Fruit fly (Drosophila melanogaster) whole organism, embryonic: ENCODE data around the gene Bicra.

Experiments used
- Antp ChIP-seq: fragments of 200-800 bp; sonication (Bioruptor generic); optimal IDR thresholded peaks from 3 replicates; lab custom pipeline; 2016; ENCODE audit warnings: missing biosample characterization, missing genetic modification characterization
- CG11093 ChIP-seq: fragments of 200-800 bp; sonication (Bioruptor generic); IDR thresholded peaks from 3 replicates; pipeline ENCODE4 v1.3.6; 2022; ENCODE audit warnings: missing biosample characterization, missing genetic modification characterization
- CG11723 ChIP-seq: fragments of 200-800 bp; sonication (Bioruptor generic); optimal IDR thresholded peaks from 2 replicates; lab custom pipeline; 2017; ENCODE audit warnings: missing biosample characterization, mild to moderate bottlenecking, missing genetic modification characterization
- CG13123 ChIP-seq: fragments of 200-800 bp; sonication (Bioruptor generic); optimal IDR thresholded peaks from 2 replicates; lab custom pipeline; 2016; ENCODE audit warnings: missing biosample characterization, missing genetic modification characterization
- CG13624 ChIP-seq: fragments of 200-800 bp; sonication (Bioruptor generic); optimal IDR thresholded peaks from 2 replicates; lab custom pipeline; 2016; ENCODE audit warnings: missing biosample characterization, missing genetic modification characterization
- CG1529 ChIP-seq: fragments of 200-800 bp; sonication (Bioruptor generic); optimal IDR thresholded peaks from 3 replicates; lab custom pipeline; 2018; ENCODE audit warnings: missing biosample characterization, missing genetic modification characterization
- CG16863 ChIP-seq: fragments of 200-800 bp; sonication (Bioruptor generic); optimal IDR thresholded peaks from 3 replicates; lab custom pipeline; 2016; ENCODE audit warnings: missing biosample characterization, missing genetic modification characterization
- CG17186 ChIP-seq: fragments of 200-800 bp; sonication (Bioruptor generic); optimal IDR thresholded peaks from 3 replicates; lab custom pipeline; 2017; ENCODE audit warnings: missing biosample characterization, missing genetic modification reagents, missing genetic modification characterization
- CG17328 ChIP-seq: fragments of 200-800 bp; sonication (Bioruptor generic); IDR thresholded peaks from 2 replicates; pipeline ENCODE4 v1.3.6; 2022; ENCODE audit warnings: missing biosample characterization, missing genetic modification characterization
- CG17359 ChIP-seq: fragments of 200-800 bp; sonication (Bioruptor generic); optimal IDR thresholded peaks from 3 replicates; lab custom pipeline; 2018; ENCODE audit warnings: missing biosample characterization, mild to moderate bottlenecking, missing genetic modification characterization, moderate library complexity
- CG2875 ChIP-seq: fragments of 200-800 bp; sonication (Bioruptor generic); optimal IDR thresholded peaks from 2 replicates; lab custom pipeline; 2017; ENCODE audit warnings: missing biosample characterization, mild to moderate bottlenecking, missing genetic modification characterization, missing genetic modification reagents
- CG31365 ChIP-seq: fragments of 200-800 bp; sonication (Bioruptor generic); optimal IDR thresholded peaks from 2 replicates; lab custom pipeline; 2018; ENCODE audit warnings: missing biosample characterization, mild to moderate bottlenecking, missing genetic modification characterization
- CG34224 ChIP-seq: fragments of 200-800 bp; sonication (Bioruptor generic); IDR thresholded peaks from 3 replicates; pipeline ENCODE4 v1.3.6; 2022; ENCODE audit warnings: missing biosample characterization, missing genetic modification characterization; ENCODE audit not compliant: partially characterized antibody
- CG3838 ChIP-seq: fragments of 200-800 bp; sonication (Bioruptor generic); optimal IDR thresholded peaks from 3 replicates; lab custom pipeline; 2016; ENCODE audit warnings: missing biosample characterization, missing genetic modification characterization
- CG4360 ChIP-seq: fragments of 200-800 bp; sonication (Bioruptor generic); IDR thresholded peaks from 2 replicates; pipeline ENCODE4 v1.3.6; 2022; ENCODE audit warnings: missing biosample characterization, missing genetic modification characterization
- CG6765 ChIP-seq: fragments of 200-800 bp; sonication (Bioruptor generic); optimal IDR thresholded peaks from 3 replicates; lab custom pipeline; 2017; ENCODE audit warnings: missing biosample characterization, mild to moderate bottlenecking, missing genetic modification characterization
- CG7556 ChIP-seq: fragments of 200-800 bp; sonication (Bioruptor generic); optimal IDR thresholded peaks from 2 replicates; lab custom pipeline; 2017; ENCODE audit warnings: missing biosample characterization, mild to moderate bottlenecking, missing genetic modification characterization
- CG7839 ChIP-seq: fragments of 200-800 bp; sonication (Bioruptor generic); optimal IDR thresholded peaks from 3 replicates; lab custom pipeline; 2018; ENCODE audit warnings: missing biosample characterization, mild to moderate bottlenecking, missing genetic modification characterization, moderate library complexity
- CG8924 ChIP-seq: fragments of 200-800 bp; optimal IDR thresholded peaks from 3 replicates; lab custom pipeline; 2019; ENCODE audit warnings: missing biosample characterization, mild to moderate bottlenecking, missing genetic modification characterization, moderate library complexity
- CG9932 ChIP-seq: fragments of 200-800 bp; sonication (Bioruptor generic); IDR thresholded peaks from 2 replicates; pipeline ENCODE4 v1.3.6; 2022; ENCODE audit warnings: missing biosample characterization, missing genetic modification characterization
- Chrac-16 ChIP-seq: fragments of 200-800 bp; sonication (Bioruptor generic); optimal IDR thresholded peaks from 3 replicates; lab custom pipeline; 2016; ENCODE audit warnings: missing biosample characterization, missing genetic modification characterization
- CoRest ChIP-seq: fragments of 200-800 bp; sonication (Bioruptor generic); optimal IDR thresholded peaks from 3 replicates; lab custom pipeline; 2018; ENCODE audit warnings: missing biosample characterization, mild to moderate bottlenecking, missing genetic modification characterization, moderate library complexity
- D ChIP-seq, 2 experiments: fragments of 200-800 bp in 1 of 2; fragments of >200 bp in 1 of 2; sonication (Bioruptor generic) in 1 of 2; optimal IDR thresholded peaks; 2 replicates in 1 of 2; 3 replicates in 1 of 2; lab custom pipeline; 2017; ENCODE audit warnings: mild to moderate bottlenecking in 1 of 2, missing biosample characterization in 1 of 2, missing genetic modification characterization in 1 of 2, missing genetic modification reagents in 1 of 2
- Deaf1 ChIP-seq: fragments of 200-800 bp; optimal IDR thresholded peaks from 3 replicates; lab custom pipeline; 2019; ENCODE audit warnings: missing biosample characterization, mild to moderate bottlenecking, missing genetic modification characterization, moderate library complexity
- E2f1 ChIP-seq: fragments of 200-800 bp; sonication (Bioruptor generic); IDR thresholded peaks from 2 replicates; pipeline ENCODE4 v1.3.6; 2022; ENCODE audit warnings: missing biosample characterization, missing genetic modification characterization
- Ets97D ChIP-seq: fragments of 200-800 bp; sonication (Bioruptor generic); optimal IDR thresholded peaks from 3 replicates; lab custom pipeline; 2016; ENCODE audit warnings: missing biosample characterization, missing genetic modification characterization
- Fer3 ChIP-seq: fragments of 200-800 bp; sonication (Bioruptor generic); optimal IDR thresholded peaks from 2 replicates; lab custom pipeline; 2018; ENCODE audit warnings: missing biosample characterization, mild to moderate bottlenecking, missing genetic modification characterization, moderate library complexity
- HLH54F ChIP-seq: fragments of 200-800 bp; sonication (Bioruptor generic); optimal IDR thresholded peaks from 3 replicates; lab custom pipeline; 2016; ENCODE audit warnings: missing biosample characterization, missing genetic modification characterization
- HLHmδ ChIP-seq: fragments of 200-800 bp; sonication (Bioruptor generic); optimal IDR thresholded peaks from 2 replicates; lab custom pipeline; 2018; ENCODE audit warnings: missing biosample characterization, mild to moderate bottlenecking, missing genetic modification characterization, moderate library complexity
- Hmx ChIP-seq: fragments of 200-800 bp; sonication (Bioruptor generic); optimal IDR thresholded peaks from 2 replicates; lab custom pipeline; 2016; ENCODE audit warnings: missing biosample characterization, missing genetic modification characterization
- Myb ChIP-seq: fragments of 200-800 bp; sonication (Bioruptor generic); optimal IDR thresholded peaks from 2 replicates; lab custom pipeline; 2016; ENCODE audit warnings: missing biosample characterization, missing genetic modification characterization
- Opbp ChIP-seq: fragments of 200-800 bp; sonication (Bioruptor generic); IDR thresholded peaks from 3 replicates; pipeline ENCODE4 v1.3.6; 2022; ENCODE audit warnings: missing biosample characterization, missing genetic modification characterization; ENCODE audit not compliant: partially characterized antibody
- Pdp1 ChIP-seq, 2 experiments: fragments of 200-800 bp; sonication (Bioruptor generic); optimal IDR thresholded peaks; 3 replicates each; lab custom pipeline; 2016; ENCODE audit warnings: missing biosample characterization in 2 of 2, missing genetic modification characterization in 2 of 2, mild to moderate bottlenecking in 1 of 2, moderate library complexity in 1 of 2
- Sry-δ ChIP-seq: fragments of 200-800 bp; sonication (Bioruptor generic); optimal IDR thresholded peaks from 2 replicates; lab custom pipeline; 2016; ENCODE audit warnings: missing biosample characterization, missing genetic modification characterization
- amos ChIP-seq: fragments of 200-800 bp; sonication (Bioruptor generic); IDR thresholded peaks from 2 replicates; pipeline ENCODE4 v1.3.6; 2022; ENCODE audit warnings: missing biosample characterization, missing genetic modification characterization; ENCODE audit not compliant: partially characterized antibody
- cad ChIP-seq: fragments of >200 bp; optimal IDR thresholded peaks from 2 replicates; lab custom pipeline; 2017; ENCODE audit warnings: missing biosample characterization, missing genetic modification characterization
- caup ChIP-seq: fragments of 200-800 bp; sonication (Bioruptor generic); optimal IDR thresholded peaks from 3 replicates; lab custom pipeline; 2017; ENCODE audit warnings: missing biosample characterization, mild to moderate bottlenecking, missing genetic modification characterization, moderate library complexity; ENCODE audit not compliant: severe bottlenecking
- danr ChIP-seq: fragments of 200-800 bp; sonication (Bioruptor generic); IDR thresholded peaks from 2 replicates; pipeline ENCODE4 v1.3.6; 2022; ENCODE audit warnings: missing biosample characterization, missing genetic modification characterization
- en ChIP-seq: fragments of 200-800 bp; sonication (Bioruptor generic); optimal IDR thresholded peaks from 2 replicates; lab custom pipeline; 2016; ENCODE audit warnings: missing biosample characterization, missing genetic modification characterization
- ind ChIP-seq: fragments of 200-800 bp; sonication (Bioruptor generic); optimal IDR thresholded peaks from 3 replicates; lab custom pipeline; 2016; ENCODE audit warnings: missing biosample characterization, missing genetic modification characterization
- lilli ChIP-seq: fragments of 200-800 bp; sonication (Bioruptor generic); optimal IDR thresholded peaks from 3 replicates; lab custom pipeline; 2016; ENCODE audit warnings: missing biosample characterization, missing genetic modification characterization
- nerfin-2 ChIP-seq: fragments of 200-800 bp; sonication (Bioruptor generic); IDR thresholded peaks from 2 replicates; pipeline ENCODE4 v1.3.6; 2022; ENCODE audit warnings: missing biosample characterization, missing genetic modification characterization; ENCODE audit not compliant: partially characterized antibody
- pan ChIP-seq, 4 experiments: fragments of >200 bp in 3 of 4; fragments of 200-800 bp in 1 of 4; sonication (Bioruptor generic) in 1 of 4; optimal IDR thresholded peaks in 3 of 4; IDR thresholded peaks in 1 of 4; 2 replicates each; pipeline versions ENCODE4 v1.3.6 to Lab custom; 2017 to 2022; ENCODE audit warnings: missing biosample characterization in 2 of 4, missing genetic modification characterization in 2 of 4, mixed read lengths in 1 of 4
- repo ChIP-seq: fragments of 200-800 bp; sonication (Bioruptor generic); optimal IDR thresholded peaks from 2 replicates; lab custom pipeline; 2016; ENCODE audit warnings: missing biosample characterization, missing genetic modification characterization
- salm ChIP-seq: fragments of 200-800 bp; sonication (Bioruptor generic); optimal IDR thresholded peaks from 2 replicates; lab custom pipeline; 2018; ENCODE audit warnings: missing biosample characterization, mild to moderate bottlenecking, missing genetic modification characterization
- slbo ChIP-seq: fragments of 200-800 bp; sonication (Bioruptor generic); IDR thresholded peaks from 2 replicates; pipeline ENCODE4 v1.3.6; 2022; ENCODE audit warnings: missing biosample characterization, missing genetic modification characterization
- tll ChIP-seq, 2 experiments: fragments of 200-800 bp in 1 of 2; fragments of >200 bp in 1 of 2; sonication (Bioruptor generic) in 1 of 2; optimal IDR thresholded peaks; 2 replicates each; lab custom pipeline; 2017 to 2019; ENCODE audit warnings: missing biosample characterization in 2 of 2, missing genetic modification characterization in 2 of 2, mild to moderate bottlenecking in 1 of 2, moderate library complexity in 1 of 2
- twi ChIP-seq: fragments of 200-800 bp; optimal IDR thresholded peaks from 2 replicates; lab custom pipeline; 2019; ENCODE audit warnings: missing biosample characterization, mild to moderate bottlenecking, missing genetic modification characterization, moderate library complexity
- zen ChIP-seq: fragments of 200-800 bp; sonication (Bioruptor generic); optimal IDR thresholded peaks from 3 replicates; lab custom pipeline; 2018; ENCODE audit warnings: missing biosample characterization, mild to moderate bottlenecking, missing genetic modification characterization, moderate library complexity

Gene Bicra

dm6 chr3R:29148072-29148471 is 85.2 kb downstream of the Bicra start, which contains the start of the genes CG11882 and Pglym78 (continued):
- TF ChIP-seq CoRest (tag; lab: Kevin White, UChicago) (peak; percentile 55), HLH54F (GFP tag; lab: Kevin White, UChicago) (peak; percentile 44), nerfin-2 (peak; percentile 45; the same call in 1 of the 2 replicates), en (GFP tag; lab: Kevin White, UChicago) (peak; percentile 40), CG7839 (tag; lab: Kevin White, UChicago) (no peak), CG17328 (peak; percentile 40; the same call in 1 of the 2 replicates), Antp (GFP tag; lab: Kevin White, UChicago) (peak; percentile 78), D (optimal IDR thresholded peaks at IDR 0.05; lab: Kevin White, UChicago) (peak; percentile 77), D (GFP tag; optimal IDR thresholded peaks at IDR 0.05; lab: Kevin White, UChicago) (no peak), Ets97D (peak; percentile 96), CG31365 (tag; lab: Kevin White, UChicago) (no peak), CG13624 (peak; percentile 73), CG11723 (no peak), CG7556 (no peak), Myb (GFP tag; lab: Kevin White, UChicago) (peak; percentile 86), amos (GFP tag; lab: Robert Waterston, UW) (peak; percentile 58; the same call in 1 of the 2 replicates), cad (GFP tag; lab: Kevin White, UChicago) (no peak), Sry-δ (GFP tag; lab: Kevin White, UChicago) (peak; percentile 89), repo (GFP tag; lab: Kevin White, UChicago) (no peak), Fer3 (tag; lab: Kevin White, UChicago) (peak; percentile 18), CG11093 (GFP tag; lab: Robert Waterston, UW) (no peak), Pdp1 (GFP tag; optimal IDR thresholded peaks at IDR 0.05; lab: Kevin White, UChicago) (peak; percentile 40 to 60), lilli (peak; percentile 78), ind (no peak), CG17359 (tag; lab: Kevin White, UChicago) (peak; percentile 6), Opbp (GFP tag; lab: Robert Waterston, UW) (peak; percentile 66), caup (GFP tag; lab: Kevin White, UChicago) (peak; percentile 44), twi (tag; lab: Kevin White, UChicago) (peak; percentile 28), Hmx (GFP tag; lab: Kevin White, UChicago) (no peak), HLHmδ (GFP tag; lab: Kevin White, UChicago) (peak; percentile 24), CG9932 (GFP tag; lab: Robert Waterston, UW) (peak; percentile 66), CG6765 (GFP tag; lab: Kevin White, UChicago) (no peak), danr (no peak), CG4360 (GFP tag; lab: Robert Waterston, UW) (no peak; the same call in 1 of the 2 replicates), CG2875 (GFP tag; lab: Kevin White, UChicago) (no peak), CG3838 (GFP tag; lab: Kevin White, UChicago) (no peak), slbo (peak; percentile 74), CG8924 (tag; lab: Kevin White, UChicago) (peak; percentile 2), zen (tag; lab: Kevin White, UChicago) (no peak), salm (peak; percentile 8), E2f1 (GFP tag; lab: Robert Waterston, UW) (peak; percentile 49), Chrac-16 (GFP tag; lab: Kevin White, UChicago) (peak; percentile 36), CG13123 (GFP tag; lab: Kevin White, UChicago) (no peak), CG34224 (peak; percentile 72), CG16863 (GFP tag; lab: Kevin White, UChicago) (peak; percentile 25), pan (optimal IDR thresholded peaks at IDR 0.05; lab: Kevin White, UChicago) (no peak), pan (GFP tag; optimal IDR thresholded peaks at IDR 0.05 in 1 of 2, IDR thresholded peaks at IDR 0.05 in 1 of 2) (peak in 1 of 2 experiments; percentile 39), tll (GFP tag; optimal IDR thresholded peaks at IDR 0.05; lab: Kevin White, UChicago) (peak in 1 of 2 experiments; percentile 39), Deaf1 (tag; lab: Kevin White, UChicago) (no peak), CG17186 (peak; percentile 92), CG1529 (GFP tag; lab: Kevin White, UChicago) (no peak)
